Worm (Caenorhabditis elegans): ENCODE results near the gene srw-136.
A peak's percentile ranks its signal among the peaks of the same experiment; 100 is the strongest.

srw-136 gene

DNA sequence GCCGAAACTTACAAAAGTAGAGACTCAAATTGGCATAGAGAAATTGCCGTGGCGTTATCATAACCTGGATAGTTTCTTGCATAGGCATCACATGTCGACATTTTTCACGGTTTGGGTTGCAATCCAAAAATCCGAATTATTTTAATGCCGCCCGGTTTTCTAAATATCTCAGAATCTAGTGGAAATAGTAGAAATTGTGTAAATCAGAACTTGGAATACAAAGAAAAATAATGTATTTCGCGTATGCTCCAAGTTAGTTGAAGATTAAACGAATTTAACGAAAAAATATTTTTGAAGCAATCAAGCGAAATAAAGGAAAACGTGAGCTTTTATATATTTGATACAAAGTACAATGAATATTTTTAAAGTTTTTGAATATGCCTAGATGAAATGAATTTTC is 49.5 kb downstream of the srw-136 start, which contains the start of gene srw-144:
TSS of gene srw-144 (minus strand) at position 101 of the 400 bp plus-strand sequence.
- TF ChIP-seq efl-1 (optimal IDR thresholded peaks at IDR 0.05) (no peak), efl-1 (GFP tag; optimal IDR thresholded peaks at IDR 0.05 in 1 of 2) (peak in 1 of 2 experiments; percentile 5), lin-14 (GFP tag; optimal IDR thresholded peaks at IDR 0.05) (no peak), vab-15 (tag; optimal IDR thresholded peaks at IDR 0.05) (no peak), swsn-7 (tag; optimal IDR thresholded peaks at IDR 0.05) (no peak), isw-1 (GFP tag; IDR thresholded peaks at IDR 0.05) (no peak)

Data from whole organism, L1 larva.